Worm (Caenorhabditis elegans): ENCODE measurements around the gene adh-1.

adh-1 gene

ce11 chrV:11921229-11921628, 33.2 kb downstream of the adh-1 start (continued):
- no peak for TF ChIP-seq ztf-11 (tag; optimal IDR thresholded peaks at IDR 0.05)
- TF ChIP-seq mdl-1 (tag; optimal IDR thresholded peaks at IDR 0.05): peak in 1 of 2 experiments; percentile 60
- TF ChIP-seq C16A3.4 (tag; optimal IDR thresholded peaks at IDR 0.05): peak; percentile 3
- TF ChIP-seq efl-1 (optimal IDR thresholded peaks at IDR 0.05): no peak
- no peak for TF ChIP-seq efl-1 (GFP tag; optimal IDR thresholded peaks at IDR 0.05 in 1 of 2)
- peak; percentile 2 for TF ChIP-seq nhr-71 (tag; optimal IDR thresholded peaks at IDR 0.05)
- TF ChIP-seq nhr-19 (GFP tag; conservative IDR thresholded peaks at IDR 0.05): peak; percentile 33; the same call in 1 of the 2 replicates
- TF ChIP-seq sup-37 (GFP tag; optimal IDR thresholded peaks at IDR 0.05): no peak
- no peak for TF ChIP-seq ama-1 (optimal IDR thresholded peaks at IDR 0.05)
- TF ChIP-seq tbx-2 (tag; optimal IDR thresholded peaks at IDR 0.05): peak; percentile 6
- no peak for TF ChIP-seq lin-39 (tag; optimal IDR thresholded peaks at IDR 0.05)
- no peak for TF ChIP-seq ets-5 (GFP tag; IDR thresholded peaks at IDR 0.05)
- no peak for TF ChIP-seq nhr-11 (tag; optimal IDR thresholded peaks at IDR 0.05)
- no peak for TF ChIP-seq skn-1 (tag; optimal IDR thresholded peaks at IDR 0.05)

ce11 chrV:11921689-11922517, 33.9 kb downstream of the adh-1 start:
- TF ChIP-seq snu-23 (GFP tag; optimal IDR thresholded peaks at IDR 0.05) (peak; percentile 28), nhr-47 (tag; optimal IDR thresholded peaks at IDR 0.05) (no peak), efl-1 (optimal IDR thresholded peaks at IDR 0.05) (no peak), efl-1 (GFP tag; optimal IDR thresholded peaks at IDR 0.05 in 1 of 2) (peak; percentile 10 to 20), tbx-2 (tag; optimal IDR thresholded peaks at IDR 0.05) (peak; percentile 7), elt-2 (tag; optimal IDR thresholded peaks at IDR 0.05) (peak; percentile 42), lin-14 (GFP tag; optimal IDR thresholded peaks at IDR 0.05) (peak; percentile 67), sptf-1 (tag; optimal IDR thresholded peaks at IDR 0.05) (no peak), mab-9 (GFP tag; IDR thresholded peaks at IDR 0.05) (no peak), pqm-1 (tag; optimal IDR thresholded peaks at IDR 0.05) (no peak), fkh-4 (tag; optimal IDR thresholded peaks at IDR 0.05; ENCODE audit: borderline replicate concordance) (no peak), C04F5.9 (tag; optimal IDR thresholded peaks at IDR 0.05) (no peak), egl-27 (tag; optimal IDR thresholded peaks at IDR 0.05) (no peak), nhr-20 (tag; optimal IDR thresholded peaks at IDR 0.05) (peak; percentile 28), ces-1 (GFP tag; optimal IDR thresholded peaks at IDR 0.05) (no peak), nhr-71 (tag; optimal IDR thresholded peaks at IDR 0.05) (peak; percentile 43), isw-1 (GFP tag; IDR thresholded peaks at IDR 0.05) (no peak), lin-35 (GFP tag; optimal IDR thresholded peaks at IDR 0.05) (peak in 1 of 2 experiments; percentile 40), lsy-2 (tag; optimal IDR thresholded peaks at IDR 0.05) (peak; percentile 8 to 60), fkh-8 (tag; optimal IDR thresholded peaks at IDR 0.05) (no peak), egl-13 (tag; optimal IDR thresholded peaks at IDR 0.05) (no peak), C34B4.2 (tag; optimal IDR thresholded peaks at IDR 0.05) (no peak), skn-1 (tag; optimal IDR thresholded peaks at IDR 0.05) (peak; percentile 17), mdl-1 (tag; optimal IDR thresholded peaks at IDR 0.05) (no peak), irx-1 (tag; optimal IDR thresholded peaks at IDR 0.05) (no peak), nhr-85 (tag) (peak; percentile 34), blmp-1 (tag; optimal IDR thresholded peaks at IDR 0.05) (peak; percentile 56), alr-1 (tag; optimal IDR thresholded peaks at IDR 0.05; ENCODE audit: borderline replicate concordance) (no peak), mep-1 (tag; optimal IDR thresholded peaks at IDR 0.05) (peak; percentile 51), hlh-17 (GFP tag; optimal IDR thresholded peaks at IDR 0.05; ENCODE audit: borderline replicate concordance) (no peak), ceh-82 (tag; optimal IDR thresholded peaks at IDR 0.05) (no peak), dpl-1 (GFP tag; optimal IDR thresholded peaks at IDR 0.05) (no peak), elt-3 (tag; optimal IDR thresholded peaks at IDR 0.05) (peak in 1 of 6 experiments; percentile 71), ceh-88 (GFP tag; IDR thresholded peaks at IDR 0.05) (no peak), ztf-4 (tag; optimal IDR thresholded peaks at IDR 0.05) (no peak), lin-15B (tag; optimal IDR thresholded peaks at IDR 0.05) (no peak), Y116A8C.19 (tag; optimal IDR thresholded peaks at IDR 0.05; ENCODE audit: borderline replicate concordance) (no peak), mef-2 (tag; optimal IDR thresholded peaks at IDR 0.05) (no peak), ztf-11 (tag; optimal IDR thresholded peaks at IDR 0.05) (no peak), nhr-28 (tag; optimal IDR thresholded peaks at IDR 0.05) (no peak), sox-4 (tag; optimal IDR thresholded peaks at IDR 0.05) (no peak), rnt-1 (tag; optimal IDR thresholded peaks at IDR 0.05) (peak; percentile 31)

All from whole organism, L1 larva.